Fruit fly (Drosophila melanogaster) whole organism, adult: ENCODE results near the gene Zn72D.

ENCODE experiments used
- CG11617 ChIP-seq: fragments of 200-800 bp; sonication (Bioruptor generic); optimal IDR thresholded peaks from 2 replicates; lab custom pipeline; 2017; ENCODE audit warnings: mild to moderate bottlenecking, missing biosample characterization, missing genetic modification reagents, missing genetic modification characterization
- CG12768 ChIP-seq: fragments of 200-800 bp; sonication (Bioruptor generic); optimal IDR thresholded peaks from 2 replicates; lab custom pipeline; 2017; ENCODE audit warnings: missing biosample characterization, missing genetic modification characterization, mild to moderate bottlenecking, moderate library complexity, missing genetic modification reagents
- CG14711 ChIP-seq: fragments of 200-800 bp; sonication (Bioruptor generic); optimal IDR thresholded peaks from 2 replicates; lab custom pipeline; 2018; ENCODE audit warnings: missing biosample characterization, mild to moderate bottlenecking, missing genetic modification characterization, moderate library complexity
- CG1620 ChIP-seq: fragments of 200-800 bp; sonication (Bioruptor generic); optimal IDR thresholded peaks from 2 replicates; lab custom pipeline; 2016; ENCODE audit warnings: missing biosample characterization, missing genetic modification characterization
- CG33017 ChIP-seq: fragments of 200-800 bp; sonication (Bioruptor generic); optimal IDR thresholded peaks from 2 replicates; lab custom pipeline; 2018; ENCODE audit warnings: missing biosample characterization, mild to moderate bottlenecking, missing genetic modification characterization, moderate library complexity
- CG5204 ChIP-seq: fragments of 200-800 bp; sonication (Bioruptor generic); optimal IDR thresholded peaks from 2 replicates; lab custom pipeline; 2016; ENCODE audit warnings: missing biosample characterization, missing genetic modification characterization
- CG7045 ChIP-seq: fragments of 200-800 bp; sonication (Bioruptor generic); optimal IDR thresholded peaks from 2 replicates; lab custom pipeline; 2017; ENCODE audit warnings: missing biosample characterization, mild to moderate bottlenecking, missing genetic modification characterization
- CG7101 ChIP-seq: fragments of 200-800 bp; sonication (Bioruptor generic); optimal IDR thresholded peaks from 2 replicates; lab custom pipeline; 2018; ENCODE audit warnings: missing biosample characterization, mild to moderate bottlenecking, missing genetic modification characterization, moderate library complexity
- Clk ChIP-seq: fragments of 200-800 bp; sonication (Bioruptor generic); optimal IDR thresholded peaks from 2 replicates; lab custom pipeline; 2017; ENCODE audit warnings: missing biosample characterization, missing genetic modification characterization
- Crg-1 ChIP-seq: fragments of 200-800 bp; sonication (Bioruptor generic); optimal IDR thresholded peaks from 2 replicates; lab custom pipeline; 2016; ENCODE audit warnings: missing biosample characterization, missing genetic modification characterization
- Hr96 ChIP-seq: fragments of 200-800 bp; sonication (Bioruptor generic); optimal IDR thresholded peaks from 2 replicates; lab custom pipeline; 2016; ENCODE audit warnings: missing biosample characterization, missing genetic modification characterization
- Mnt ChIP-seq: fragments of 200-800 bp; sonication (Bioruptor generic); optimal IDR thresholded peaks from 2 replicates; lab custom pipeline; 2016; ENCODE audit warnings: missing biosample characterization, mild to moderate bottlenecking, missing genetic modification characterization
- bab1 ChIP-seq: fragments of 200-800 bp; sonication (Bioruptor generic); optimal IDR thresholded peaks from 3 replicates; lab custom pipeline; 2019; ENCODE audit warnings: missing biosample characterization, mild to moderate bottlenecking, missing genetic modification characterization, moderate library complexity
- cic ChIP-seq: fragments of 200-800 bp; sonication (Bioruptor generic); optimal IDR thresholded peaks from 2 replicates; lab custom pipeline; 2017; ENCODE audit warnings: missing biosample characterization, mild to moderate bottlenecking, missing genetic modification characterization, moderate library complexity
- cnc ChIP-seq, 2 experiments: fragments of >200 bp; optimal IDR thresholded peaks; 2 replicates each; lab custom pipeline; 2017
- kay ChIP-seq: fragments of 200-800 bp; sonication (Bioruptor generic); peaks from one replicate; lab custom pipeline; 2016; ENCODE audit warnings: missing biosample characterization, missing genetic modification characterization, borderline replicate concordance
- ovo ChIP-seq: fragments of 200-800 bp; sonication (Bioruptor generic); optimal IDR thresholded peaks from 2 replicates; lab custom pipeline; 2016; ENCODE audit warnings: missing biosample characterization, missing genetic modification characterization
- pad ChIP-seq: fragments of 200-800 bp; sonication (Bioruptor generic); optimal IDR thresholded peaks from 3 replicates; lab custom pipeline; 2017; ENCODE audit warnings: missing biosample characterization, missing genetic modification characterization, mild to moderate bottlenecking, moderate library complexity, missing genetic modification reagents
- tj ChIP-seq: fragments of 200-800 bp; sonication (Bioruptor generic); optimal IDR thresholded peaks from 3 replicates; lab custom pipeline; 2017; ENCODE audit warnings: missing biosample characterization, mild to moderate bottlenecking, missing genetic modification characterization, moderate library complexity
- toe ChIP-seq: fragments of 200-800 bp; sonication (Bioruptor generic); optimal IDR thresholded peaks from 2 replicates; lab custom pipeline; 2016; ENCODE audit warnings: missing biosample characterization, missing genetic modification characterization

Zn72D gene

dm6 chr3L:16153089-16153488, 40.7 kb upstream of the Zn72D start:
- no peak for TF ChIP-seq Mnt (GFP tag; lab: Kevin White, UChicago)
- no peak for TF ChIP-seq kay (GFP tag; lab: Kevin White, UChicago)
- TF ChIP-seq Hr96 (GFP tag; lab: Kevin White, UChicago) = peak; percentile 1
- no peak for TF ChIP-seq CG14711 (tag; lab: Kevin White, UChicago)
- TF ChIP-seq tj (GFP tag; lab: Kevin White, UChicago) = peak; percentile 68

- no peak for TF ChIP-seq CG14711 (tag; lab: Kevin White, UChicago)
- TF ChIP-seq ovo (GFP tag; lab: Kevin White, UChicago) = no peak
- TF ChIP-seq CG12768 (GFP tag; lab: Kevin White, UChicago) = no peak
- no peak for TF ChIP-seq Crg-1 (GFP tag; lab: Kevin White, UChicago)
- no peak for TF ChIP-seq CG7101
- TF ChIP-seq toe (GFP tag; lab: Kevin White, UChicago) = no peak
- no peak for TF ChIP-seq CG1620 (GFP tag; lab: Kevin White, UChicago)
- no peak for TF ChIP-seq cic (GFP tag; lab: Kevin White, UChicago)
- TF ChIP-seq Mnt (GFP tag; lab: Kevin White, UChicago) = no peak
- TF ChIP-seq kay (GFP tag; lab: Kevin White, UChicago) = no peak
- TF ChIP-seq Clk (GFP tag; lab: Kevin White, UChicago) = no peak
- no peak for TF ChIP-seq tj (GFP tag; lab: Kevin White, UChicago)
- TF ChIP-seq bab1 (GFP tag; lab: Kevin White, UChicago) = no peak
- no peak for TF ChIP-seq CG5204 (GFP tag; lab: Kevin White, UChicago)
- TF ChIP-seq Hr96 (GFP tag; lab: Kevin White, UChicago) = no peak
- no peak for TF ChIP-seq CG33017 (tag; lab: Kevin White, UChicago)
- TF ChIP-seq CG7045 (GFP tag; lab: Kevin White, UChicago) = no peak
- no peak for TF ChIP-seq cnc (optimal IDR thresholded peaks at IDR 0.05; lab: Kevin White, UChicago)
- no peak for TF ChIP-seq CG11617
Observed at dm6 chr3L:16151742-16152141, 39.3 kb upstream of the Zn72D start.

dm6 chr3L:16150850-16151515, 38.6 kb upstream of the Zn72D start:
- no peak for TF ChIP-seq pad (GFP tag; lab: Kevin White, UChicago)
- TF ChIP-seq toe (GFP tag; lab: Kevin White, UChicago) = peak; percentile 35
- TF ChIP-seq CG5204 (GFP tag; lab: Kevin White, UChicago) = peak; percentile 16
- peak; percentile 73 for TF ChIP-seq tj (GFP tag; lab: Kevin White, UChicago)
- no peak for TF ChIP-seq ovo (GFP tag; lab: Kevin White, UChicago)
- no peak for TF ChIP-seq Crg-1 (GFP tag; lab: Kevin White, UChicago)
- peak; percentile 98 for TF ChIP-seq kay (GFP tag; lab: Kevin White, UChicago)
- peak; percentile 16 for TF ChIP-seq CG12768 (GFP tag; lab: Kevin White, UChicago)
- no peak for TF ChIP-seq bab1 (GFP tag; lab: Kevin White, UChicago)
- TF ChIP-seq Hr96 (GFP tag; lab: Kevin White, UChicago) = peak; percentile 0

- TF ChIP-seq Mnt (GFP tag; lab: Kevin White, UChicago) (no peak), cnc (optimal IDR thresholded peaks at IDR 0.05; lab: Kevin White, UChicago) (peak in 1 of 2 experiments; percentile 6), toe (GFP tag; lab: Kevin White, UChicago) (peak; percentile 21), CG5204 (GFP tag; lab: Kevin White, UChicago) (no peak), CG7045 (GFP tag; lab: Kevin White, UChicago) (no peak), cic (GFP tag; lab: Kevin White, UChicago) (peak; percentile 42), pad (GFP tag; lab: Kevin White, UChicago) (no peak), kay (GFP tag; lab: Kevin White, UChicago) (peak; percentile 85)
Observed at dm6 chr3L:16150161-16150538, 37.7 kb upstream of the Zn72D start.

- TF ChIP-seq CG14711 (tag; lab: Kevin White, UChicago) = no peak
- peak; percentile 88 for TF ChIP-seq CG12768 (GFP tag; lab: Kevin White, UChicago)
- TF ChIP-seq pad (GFP tag; lab: Kevin White, UChicago) = peak; percentile 6
- TF ChIP-seq Hr96 (GFP tag; lab: Kevin White, UChicago) = peak; percentile 45
- no peak for TF ChIP-seq Clk (GFP tag; lab: Kevin White, UChicago)
- peak; percentile 51 for TF ChIP-seq CG11617
- TF ChIP-seq CG1620 (GFP tag; lab: Kevin White, UChicago) = no peak
- TF ChIP-seq cnc (optimal IDR thresholded peaks at IDR 0.05; lab: Kevin White, UChicago) = no peak
- peak; percentile 9 for TF ChIP-seq kay (GFP tag; lab: Kevin White, UChicago)
- TF ChIP-seq toe (GFP tag; lab: Kevin White, UChicago) = no peak
- peak; percentile 25 for TF ChIP-seq CG7045 (GFP tag; lab: Kevin White, UChicago)
- peak; percentile 11 for TF ChIP-seq ovo (GFP tag; lab: Kevin White, UChicago)
- peak; percentile 50 for TF ChIP-seq CG5204 (GFP tag; lab: Kevin White, UChicago)
- TF ChIP-seq CG33017 (tag; lab: Kevin White, UChicago) = peak; percentile 59
- TF ChIP-seq CG7101 = peak; percentile 46
- TF ChIP-seq Mnt (GFP tag; lab: Kevin White, UChicago) = peak; percentile 85
- no peak for TF ChIP-seq bab1 (GFP tag; lab: Kevin White, UChicago)
- peak; percentile 13 for TF ChIP-seq tj (GFP tag; lab: Kevin White, UChicago)
- TF ChIP-seq Crg-1 (GFP tag; lab: Kevin White, UChicago) = no peak
- TF ChIP-seq cic (GFP tag; lab: Kevin White, UChicago) = peak; percentile 83
Observed at dm6 chr3L:16149418-16150160, 37.2 kb upstream of the Zn72D start.
